Fruit fly (Drosophila melanogaster) whole organism, embryonic: ENCODE results near the gene Sec20.

Experiments
- Atf3 ChIP-seq: fragments of 200-800 bp; sonication (Bioruptor generic); optimal IDR thresholded peaks from 3 replicates; lab custom pipeline; 2016; ENCODE audit warnings: missing biosample characterization, missing genetic modification characterization
- BEAF-32 ChIP-seq: fragments of 200-800 bp; sonication (Bioruptor generic); optimal IDR thresholded peaks from 3 replicates; lab custom pipeline; 2017; ENCODE audit warnings: missing biosample characterization, missing genetic modification characterization, mild to moderate bottlenecking, moderate library complexity, missing genetic modification reagents
- C15 ChIP-seq: fragments of 200-800 bp; sonication (Bioruptor generic); IDR thresholded peaks from 3 replicates; pipeline ENCODE4 v1.3.6; 2022; ENCODE audit warnings: missing biosample characterization, missing genetic modification characterization
- CG11695 ChIP-seq: fragments of 200-800 bp; sonication (Bioruptor generic); IDR thresholded peaks from 3 replicates; pipeline ENCODE4 v1.3.6; 2022; ENCODE audit warnings: missing biosample characterization, missing genetic modification characterization
- CG12744 ChIP-seq: fragments of 200-800 bp; sonication (Bioruptor generic); optimal IDR thresholded peaks from 2 replicates; lab custom pipeline; 2016; ENCODE audit warnings: missing biosample characterization, missing genetic modification characterization
- CG16863 ChIP-seq: fragments of 200-800 bp; sonication (Bioruptor generic); optimal IDR thresholded peaks from 3 replicates; lab custom pipeline; 2016; ENCODE audit warnings: missing biosample characterization, missing genetic modification characterization
- CG17359 ChIP-seq: fragments of 200-800 bp; sonication (Bioruptor generic); optimal IDR thresholded peaks from 3 replicates; lab custom pipeline; 2018; ENCODE audit warnings: missing biosample characterization, mild to moderate bottlenecking, missing genetic modification characterization, moderate library complexity
- CG2120 ChIP-seq: fragments of 200-800 bp; sonication (Bioruptor generic); optimal IDR thresholded peaks from 3 replicates; lab custom pipeline; 2016; ENCODE audit warnings: missing biosample characterization, missing genetic modification characterization
- CG2129 ChIP-seq: fragments of 200-800 bp; sonication (Bioruptor generic); IDR thresholded peaks from 2 replicates; pipeline ENCODE4 v1.3.6; 2022; ENCODE audit warnings: missing biosample characterization, missing genetic modification characterization; ENCODE audit not compliant: partially characterized antibody
- CG2889 ChIP-seq: fragments of 200-800 bp; sonication (Bioruptor generic); IDR thresholded peaks from 3 replicates; pipeline ENCODE4 v1.3.6; 2022; ENCODE audit warnings: missing biosample characterization, missing genetic modification characterization
- CG30403 ChIP-seq: fragments of 200-800 bp; sonication (Bioruptor generic); optimal IDR thresholded peaks from 3 replicates; lab custom pipeline; 2016; ENCODE audit warnings: missing biosample characterization, missing genetic modification characterization
- CG3281 ChIP-seq: fragments of 200-800 bp; sonication (Bioruptor generic); optimal IDR thresholded peaks from 3 replicates; lab custom pipeline; 2017; ENCODE audit warnings: missing biosample characterization, mild to moderate bottlenecking, missing genetic modification characterization
- CG7987 ChIP-seq: fragments of 200-800 bp; sonication (Bioruptor generic); optimal IDR thresholded peaks from 2 replicates; lab custom pipeline; 2018; ENCODE audit warnings: missing biosample characterization, mild to moderate bottlenecking, missing genetic modification characterization, moderate library complexity
- CG8478 ChIP-seq: fragments of >200 bp; optimal IDR thresholded peaks from 2 replicates; lab custom pipeline; 2018
- CHES-1-like ChIP-seq: fragments of 200-800 bp; sonication (Bioruptor generic); optimal IDR thresholded peaks from 2 replicates; lab custom pipeline; 2016; ENCODE audit warnings: missing biosample characterization, missing genetic modification characterization
- Drgx ChIP-seq: fragments of 200-800 bp; sonication (Bioruptor generic); IDR thresholded peaks from 2 replicates; pipeline ENCODE4 v1.3.6; 2022; ENCODE audit warnings: missing biosample characterization, missing genetic modification characterization
- HmgZ ChIP-seq: fragments of 200-800 bp; sonication (Bioruptor generic); optimal IDR thresholded peaks from 2 replicates; lab custom pipeline; 2018; ENCODE audit warnings: missing biosample characterization, mild to moderate bottlenecking, missing genetic modification characterization
- Hmx ChIP-seq: fragments of 200-800 bp; sonication (Bioruptor generic); optimal IDR thresholded peaks from 2 replicates; lab custom pipeline; 2016; ENCODE audit warnings: missing biosample characterization, missing genetic modification characterization
- Mrtf ChIP-seq: fragments of 200-800 bp; sonication (Bioruptor generic); IDR thresholded peaks from 3 replicates; pipeline ENCODE4 v1.3.6; 2022; ENCODE audit warnings: missing biosample characterization, missing genetic modification characterization
- Oaz ChIP-seq: fragments of 200-800 bp; sonication (Bioruptor generic); IDR thresholded peaks from 2 replicates; pipeline ENCODE4 v1.3.6; 2022; ENCODE audit warnings: missing biosample characterization, missing genetic modification characterization
- Pdp1 ChIP-seq, 2 experiments: fragments of 200-800 bp; sonication (Bioruptor generic); optimal IDR thresholded peaks; 3 replicates each; lab custom pipeline; 2016; ENCODE audit warnings: missing biosample characterization in 2 of 2, missing genetic modification characterization in 2 of 2, mild to moderate bottlenecking in 1 of 2, moderate library complexity in 1 of 2
- Ptx1 ChIP-seq: fragments of 200-800 bp; sonication (Bioruptor generic); IDR thresholded peaks from 2 replicates; pipeline ENCODE4 v1.3.6; 2022; ENCODE audit warnings: missing biosample characterization, missing genetic modification characterization
- Six4 ChIP-seq: fragments of 200-800 bp; sonication (Bioruptor generic); optimal IDR thresholded peaks from 2 replicates; lab custom pipeline; 2016; ENCODE audit warnings: missing biosample characterization, missing genetic modification characterization
- Sox100B ChIP-seq: fragments of 200-800 bp; sonication (Bioruptor generic); optimal IDR thresholded peaks from 3 replicates; lab custom pipeline; 2018; ENCODE audit warnings: missing biosample characterization, mild to moderate bottlenecking, missing genetic modification characterization
- ac ChIP-seq: fragments of 200-800 bp; sonication (Bioruptor generic); optimal IDR thresholded peaks from 3 replicates; lab custom pipeline; 2017; ENCODE audit warnings: missing biosample characterization, mild to moderate bottlenecking, missing genetic modification characterization
- ap ChIP-seq: fragments of 200-800 bp; sonication (Bioruptor generic); IDR thresholded peaks from 2 replicates; pipeline ENCODE4 v1.3.6; 2022; ENCODE audit warnings: missing biosample characterization, missing genetic modification characterization
- corto ChIP-seq: fragments of 200-800 bp; sonication (Bioruptor generic); optimal IDR thresholded peaks from 2 replicates; lab custom pipeline; 2016; ENCODE audit warnings: missing biosample characterization, mild to moderate bottlenecking, missing genetic modification characterization, moderate library complexity
- crol ChIP-seq: fragments of 200-800 bp; sonication (Bioruptor generic); IDR thresholded peaks from 2 replicates; pipeline ENCODE4 v1.3.6; 2022; ENCODE audit warnings: missing biosample characterization, missing genetic modification characterization
- da ChIP-seq: fragments of 200-800 bp; sonication (Bioruptor generic); optimal IDR thresholded peaks from 2 replicates; lab custom pipeline; 2016; ENCODE audit warnings: missing biosample characterization, missing genetic modification characterization
- dan ChIP-seq: fragments of 200-800 bp; sonication (Bioruptor generic); IDR thresholded peaks from 2 replicates; pipeline ENCODE4 v1.3.6; 2022; ENCODE audit warnings: missing biosample characterization, missing genetic modification characterization
- dimm ChIP-seq: fragments of 200-800 bp; sonication (Bioruptor generic); IDR thresholded peaks from 2 replicates; pipeline ENCODE4 v1.3.6; 2022; ENCODE audit warnings: missing biosample characterization, missing genetic modification characterization
- gsb ChIP-seq: fragments of 200-800 bp; sonication (Bioruptor generic); IDR thresholded peaks from 2 replicates; pipeline ENCODE4 v1.3.6; 2022; ENCODE audit warnings: missing biosample characterization, missing genetic modification characterization
- gsb-n ChIP-seq: fragments of 200-800 bp; sonication (Bioruptor generic); optimal IDR thresholded peaks from 3 replicates; lab custom pipeline; 2018; ENCODE audit warnings: missing biosample characterization, mild to moderate bottlenecking, missing genetic modification characterization
- hb ChIP-seq: fragments of 200-800 bp; sonication (Bioruptor generic); IDR thresholded peaks from 3 replicates; pipeline ENCODE4 v1.3.6; 2022; ENCODE audit warnings: missing biosample characterization, missing genetic modification characterization; ENCODE audit not compliant: partially characterized antibody
- hkb ChIP-seq, 2 experiments: fragments of 200-800 bp in 1 of 2; fragments of >200 bp in 1 of 2; sonication (Bioruptor generic) in 1 of 2; IDR thresholded peaks in 1 of 2; optimal IDR thresholded peaks in 1 of 2; 2 replicates each; pipeline versions ENCODE4 v1.3.6 to Lab custom; 2017 to 2022; ENCODE audit warnings: missing biosample characterization in 1 of 2, missing genetic modification characterization in 1 of 2
- jigr1 ChIP-seq: fragments of 200-800 bp; sonication (Bioruptor generic); IDR thresholded peaks from 3 replicates; pipeline ENCODE4 v1.3.6; 2022; ENCODE audit warnings: missing biosample characterization, missing genetic modification characterization
- kay ChIP-seq: fragments of 200-800 bp; sonication (Bioruptor generic); optimal IDR thresholded peaks from 2 replicates; lab custom pipeline; 2016; ENCODE audit warnings: missing biosample characterization, missing genetic modification characterization
- lab ChIP-seq: fragments of 200-800 bp; sonication (Bioruptor generic); optimal IDR thresholded peaks from 3 replicates; lab custom pipeline; 2017; ENCODE audit warnings: missing biosample characterization, missing genetic modification characterization, mild to moderate bottlenecking, moderate library complexity, missing genetic modification reagents
- lilli ChIP-seq: fragments of 200-800 bp; sonication (Bioruptor generic); optimal IDR thresholded peaks from 3 replicates; lab custom pipeline; 2016; ENCODE audit warnings: missing biosample characterization, missing genetic modification characterization
- mld ChIP-seq: fragments of 200-800 bp; sonication (Bioruptor generic); IDR thresholded peaks from 3 replicates; pipeline ENCODE4 v1.3.6; 2022; ENCODE audit warnings: missing biosample characterization, missing genetic modification characterization; ENCODE audit not compliant: partially characterized antibody
- odd ChIP-seq: fragments of 200-800 bp; sonication (Bioruptor generic); optimal IDR thresholded peaks from 2 replicates; lab custom pipeline; 2017; ENCODE audit warnings: missing biosample characterization, mild to moderate bottlenecking, missing genetic modification characterization
- p53 ChIP-seq: fragments of 200-800 bp; sonication (Bioruptor generic); optimal IDR thresholded peaks from 2 replicates; lab custom pipeline; 2016; ENCODE audit warnings: missing biosample characterization, missing genetic modification characterization
- pros ChIP-seq: fragments of 200-800 bp; sonication (Bioruptor generic); optimal IDR thresholded peaks from 3 replicates; lab custom pipeline; 2019; ENCODE audit warnings: missing biosample characterization, mild to moderate bottlenecking, missing genetic modification characterization, moderate library complexity
- sisA ChIP-seq: fragments of 200-800 bp; sonication (Bioruptor generic); IDR thresholded peaks from 2 replicates; pipeline ENCODE4 v1.3.6; 2022; ENCODE audit warnings: missing biosample characterization, missing genetic modification characterization
- slbo ChIP-seq: fragments of 200-800 bp; sonication (Bioruptor generic); IDR thresholded peaks from 2 replicates; pipeline ENCODE4 v1.3.6; 2022; ENCODE audit warnings: missing biosample characterization, missing genetic modification characterization
- so ChIP-seq: fragments of 200-800 bp; sonication (Bioruptor generic); IDR thresholded peaks from 3 replicates; pipeline ENCODE4 v1.3.6; 2022; ENCODE audit warnings: missing biosample characterization, missing genetic modification characterization
- ssp ChIP-seq: fragments of 200-800 bp; sonication (Bioruptor generic); IDR thresholded peaks from 2 replicates; pipeline ENCODE4 v1.3.6; 2022; ENCODE audit warnings: missing biosample characterization, missing genetic modification characterization
- unpg ChIP-seq: fragments of 200-800 bp; sonication (Bioruptor generic); optimal IDR thresholded peaks from 3 replicates; lab custom pipeline; 2018; ENCODE audit warnings: missing biosample characterization, mild to moderate bottlenecking, missing genetic modification characterization, moderate library complexity
- vfl ChIP-seq: fragments of 200-800 bp; sonication (Bioruptor generic); optimal IDR thresholded peaks from 2 replicates; lab custom pipeline; 2016; ENCODE audit warnings: missing biosample characterization, missing genetic modification characterization
- vvl ChIP-seq: fragments of 200-800 bp; sonication (Bioruptor generic); IDR thresholded peaks from 2 replicates; pipeline ENCODE4 v1.3.6; 2022; ENCODE audit warnings: missing biosample characterization, missing genetic modification characterization
- z ChIP-seq: fragments of 200-800 bp; sonication (Bioruptor generic); IDR thresholded peaks from 3 replicates; pipeline ENCODE4 v1.3.6; 2022; ENCODE audit warnings: missing biosample characterization, missing genetic modification characterization

Sec20 gene

dm6 chr3R:5833948-5834504 lies 9.7 kb upstream of the Sec20 start (continued):
- TF ChIP-seq unpg (GFP tag; lab: Kevin White, UChicago), result peak; percentile 24
- TF ChIP-seq CG3281, result no peak
- TF ChIP-seq Oaz (GFP tag; lab: Robert Waterston, UW), result no peak
- TF ChIP-seq mld, result no peak
- TF ChIP-seq CG30403 (GFP tag; lab: Kevin White, UChicago), result no peak
- peak in 1 of 2 experiments; percentile 24 for TF ChIP-seq Pdp1 (GFP tag; optimal IDR thresholded peaks at IDR 0.05; lab: Kevin White, UChicago)
- TF ChIP-seq slbo (GFP tag; lab: Robert Waterston, UW), result 0 out of 2 replicates have a peak, but pooled peaks have one; percentile 14
- no peak for TF ChIP-seq CG7987 (GFP tag; lab: Kevin White, UChicago)
- no peak for TF ChIP-seq ac (GFP tag; lab: Kevin White, UChicago)
- TF ChIP-seq CG16863 (GFP tag; lab: Kevin White, UChicago), result peak; percentile 6
- TF ChIP-seq ap (GFP tag; lab: Robert Waterston, UW), result peak; percentile 16; the same call in 1 of the 2 replicates
- no peak for TF ChIP-seq pros (GFP tag; lab: Kevin White, UChicago)
- TF ChIP-seq Six4 (GFP tag; lab: Kevin White, UChicago), result no peak
- no peak for TF ChIP-seq BEAF-32
- no peak for TF ChIP-seq HmgZ (tag; lab: Kevin White, UChicago)
- no peak for TF ChIP-seq CG2889 (GFP tag; lab: Robert Waterston, UW)
- 0 out of 3 replicates have a peak, but pooled peaks have one; percentile 19 for TF ChIP-seq C15 (GFP tag; lab: Robert Waterston, UW)
- TF ChIP-seq gsb-n, result no peak
- no peak for TF ChIP-seq lilli (GFP tag; lab: Kevin White, UChicago)
- TF ChIP-seq CG12744 (GFP tag; lab: Kevin White, UChicago), result no peak
- no peak for TF ChIP-seq dan (GFP tag; lab: Robert Waterston, UW)
- peak; percentile 41; the same call in 1 of the 2 replicates for TF ChIP-seq sisA (GFP tag; lab: Robert Waterston, UW)
- TF ChIP-seq vvl (GFP tag; lab: Robert Waterston, UW), result no peak
- peak; percentile 49; the same call in 1 of the 2 replicates for TF ChIP-seq Ptx1 (GFP tag; lab: Robert Waterston, UW)
- TF ChIP-seq hkb (optimal IDR thresholded peaks at IDR 0.05; lab: Kevin White, UChicago), result no peak
- no peak for TF ChIP-seq hkb (GFP tag; IDR thresholded peaks at IDR 0.05; lab: Robert Waterston, UW)
- TF ChIP-seq gsb, result no peak
- TF ChIP-seq da (GFP tag; lab: Kevin White, UChicago), result no peak
- TF ChIP-seq odd (GFP tag; lab: Kevin White, UChicago), result no peak
- peak; percentile 36 for TF ChIP-seq corto (GFP tag; lab: Kevin White, UChicago)
- no peak for TF ChIP-seq CG2129 (GFP tag; lab: Robert Waterston, UW)
- TF ChIP-seq jigr1 (GFP tag; lab: Robert Waterston, UW), result no peak
- TF ChIP-seq lab, result peak; percentile 32
- no peak for TF ChIP-seq Hmx (GFP tag; lab: Kevin White, UChicago)
- TF ChIP-seq Sox100B (GFP tag; lab: Kevin White, UChicago), result no peak
- TF ChIP-seq hb (GFP tag; lab: Robert Waterston, UW), result no peak
- no peak for TF ChIP-seq kay (GFP tag; lab: Kevin White, UChicago)
- TF ChIP-seq crol (GFP tag; lab: Robert Waterston, UW), result no peak
- TF ChIP-seq CG11695 (GFP tag; lab: Robert Waterston, UW), result no peak
- no peak for TF ChIP-seq CG8478 (lab: Kevin White, UChicago)
- TF ChIP-seq Atf3 (GFP tag; lab: Kevin White, UChicago), result no peak
- no peak for TF ChIP-seq ssp
- TF ChIP-seq CG2120 (GFP tag; lab: Kevin White, UChicago), result peak; percentile 25
- TF ChIP-seq Mrtf (GFP tag; lab: Robert Waterston, UW), result no peak
- 0 out of 3 replicates have a peak, but pooled peaks have one; percentile 39 for TF ChIP-seq so (GFP tag; lab: Robert Waterston, UW)
- no peak for TF ChIP-seq CHES-1-like (GFP tag; lab: Kevin White, UChicago)
- no peak for TF ChIP-seq dimm
- no peak for TF ChIP-seq vfl
- TF ChIP-seq p53 (GFP tag; lab: Kevin White, UChicago), result no peak
- TF ChIP-seq CG17359 (tag; lab: Kevin White, UChicago), result peak; percentile 28
- TF ChIP-seq z, result no peak
- TF ChIP-seq Drgx, result peak; percentile 95
